Worm (Caenorhabditis elegans): ENCODE data around the gene nmr-1.

nmr-1 gene

DNA sequence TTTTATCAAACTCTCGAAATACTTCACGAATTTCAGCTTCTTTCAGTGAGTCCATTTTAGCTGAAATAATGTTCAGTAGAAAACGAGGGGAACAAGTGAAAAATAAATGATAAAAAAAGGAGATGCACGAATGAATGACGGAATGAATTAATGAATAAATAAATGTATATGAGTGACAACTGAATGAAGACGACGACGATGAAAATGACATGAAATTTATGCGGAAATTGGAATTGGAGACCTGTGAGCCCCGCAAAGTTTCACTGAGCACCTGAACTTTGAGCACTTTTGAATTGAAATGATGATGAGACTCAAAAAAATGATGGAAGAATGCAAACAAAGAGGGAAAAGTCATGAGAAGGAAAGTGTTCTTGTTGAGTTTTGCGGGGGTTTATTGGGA, 35.6 kb upstream of the nmr-1 start, which contains the start of gene cal-8:
Gene cal-8, minus strand, starts transcription at position 60 of the 400 bp plus-strand sequence.
- TF ChIP-seq attf-5 (GFP tag; optimal IDR thresholded peaks at IDR 0.05), result no peak

DNA sequence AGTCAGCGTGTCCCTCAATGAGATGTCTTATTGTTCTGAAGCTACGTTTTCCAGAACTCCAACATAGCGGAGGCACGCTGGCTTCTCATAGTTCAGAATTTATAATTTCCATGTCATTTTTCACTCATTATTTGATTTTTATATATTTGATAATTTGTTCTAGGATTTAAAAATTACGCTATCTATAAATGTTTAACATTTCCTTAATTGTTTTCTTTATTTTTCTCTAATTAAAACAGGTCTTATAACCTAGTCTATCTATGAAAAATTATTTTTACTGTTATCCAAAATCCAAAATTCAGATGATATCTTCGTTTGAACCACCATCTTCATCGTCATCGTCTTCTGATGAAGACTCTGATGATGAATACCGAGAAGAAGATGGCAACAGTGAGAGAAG, 31.9 kb upstream of the nmr-1 start, which contains the start of gene F56D1.1:
Gene F56D1.1, plus strand, starts transcription at position 301 of the 400 bp plus-strand sequence.
- TF ChIP-seq mcd-1 (GFP tag; IDR thresholded peaks at IDR 0.05) (no peak), egrh-3 (GFP tag; IDR thresholded peaks at IDR 0.05) (no peak), unc-62 (GFP tag; optimal IDR thresholded peaks at IDR 0.05) (no peak), fkh-3 (tag; optimal IDR thresholded peaks at IDR 0.05) (no peak), B0019.2 (GFP tag; conservative IDR thresholded peaks at IDR 0.05) (no peak), nhr-27 (tag; optimal IDR thresholded peaks at IDR 0.05) (no peak), K12H6.12 (tag; optimal IDR thresholded peaks at IDR 0.05) (no peak)

DNA sequence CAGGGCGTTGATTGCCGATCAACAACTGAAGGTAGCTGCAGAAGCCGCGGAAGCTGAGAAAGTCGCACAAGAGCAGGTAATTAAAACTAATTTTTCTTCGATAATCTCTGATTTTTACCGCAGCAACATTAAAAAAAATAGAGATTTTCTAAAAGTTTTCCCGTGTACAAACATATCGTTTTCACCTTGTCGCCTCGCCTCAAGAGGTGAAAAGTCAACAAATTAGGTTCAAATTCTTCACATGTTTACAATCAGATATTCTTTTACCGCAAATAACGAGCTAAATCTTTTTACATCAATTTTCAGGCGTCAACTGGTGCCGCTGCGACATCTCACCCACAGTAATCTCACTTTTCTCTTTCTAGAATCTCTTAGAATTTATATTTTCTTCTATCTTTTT, 28.5 kb upstream of the nmr-1 start, which contains the start of gene ilcr-2:
Gene ilcr-2, plus strand, starts transcription at position 301 of the 400 bp plus-strand sequence.
- TF ChIP-seq cebp-1 (GFP tag; IDR thresholded peaks at IDR 0.05), result no peak
- TF ChIP-seq cebp-1 (tag; optimal IDR thresholded peaks at IDR 0.05), result no peak

DNA sequence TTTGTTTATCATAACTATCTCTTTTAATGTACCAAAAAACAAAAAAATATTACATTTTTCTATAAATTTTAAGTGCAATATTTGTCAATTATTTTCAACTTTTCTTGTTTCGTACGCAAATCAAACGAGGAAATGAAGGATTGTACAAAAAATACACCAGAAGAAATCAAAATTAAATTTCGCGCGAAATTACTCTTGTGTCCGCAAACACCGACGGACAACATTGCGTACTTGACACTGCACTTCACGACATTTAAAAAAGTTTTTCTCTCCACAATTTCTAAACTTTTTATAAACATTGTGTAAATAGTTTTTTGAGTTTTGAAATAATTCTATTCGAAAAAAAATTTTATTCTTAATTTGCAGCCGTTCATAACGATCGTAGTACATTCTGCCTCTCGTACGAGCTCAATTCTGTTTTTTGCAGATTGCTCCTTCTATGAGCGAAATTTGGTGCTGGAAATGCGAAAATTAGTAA, 27.6 kb upstream of the nmr-1 start, which contains the start of gene mrps-16:
Gene mrps-16, plus strand, starts transcription at position 428 of the 478 bp plus-strand sequence.
- TF ChIP-seq repo-1 (tag; optimal IDR thresholded peaks at IDR 0.05) (no peak), lin-40 (tag; optimal IDR thresholded peaks at IDR 0.05) (peak; percentile 23), die-1 (tag; optimal IDR thresholded peaks at IDR 0.05) (no peak), hrde-1 (tag; optimal IDR thresholded peaks at IDR 0.05; ENCODE audit: borderline replicate concordance) (no peak), ztf-6 (GFP tag; IDR thresholded peaks at IDR 0.05) (no peak), Y95B8A.8 (GFP tag; IDR thresholded peaks at IDR 0.05) (no peak), tbp1 (GFP tag; optimal IDR thresholded peaks at IDR 0.05) (peak; percentile 25), athp-1 (tag; optimal IDR thresholded peaks at IDR 0.05) (no peak), madf-10 (tag; optimal IDR thresholded peaks at IDR 0.05) (no peak), dpff-1 (tag; optimal IDR thresholded peaks at IDR 0.05) (no peak), zfh-2 (GFP tag; conservative IDR thresholded peaks at IDR 0.05) (no peak), nfya-2 (GFP tag; IDR thresholded peaks at IDR 0.05) (no peak), aptf-3 (GFP tag; IDR thresholded peaks at IDR 0.05) (no peak), mxl-1 (tag; optimal IDR thresholded peaks at IDR 0.05) (no peak), mcd-1 (GFP tag; IDR thresholded peaks at IDR 0.05) (peak; percentile 26; the same call in 1 of the 2 replicates), lsl-1 (GFP tag; optimal IDR thresholded peaks at IDR 0.05) (peak; percentile 40), nhr-90 (tag; optimal IDR thresholded peaks at IDR 0.05) (no peak), unc-130 (GFP tag; optimal IDR thresholded peaks at IDR 0.05) (no peak), lin-35 (GFP tag; optimal IDR thresholded peaks at IDR 0.05) (peak in 2 of 3 experiments; percentile 27 to 91), rcor-1 (GFP tag; IDR thresholded peaks at IDR 0.05) (no peak), ztf-18 (tag; optimal IDR thresholded peaks at IDR 0.05) (no peak), rpc-1 (optimal IDR thresholded peaks at IDR 0.05) (no peak), rpc-1 (tag; optimal IDR thresholded peaks at IDR 0.05) (no peak), rec-8 (tag; optimal IDR thresholded peaks at IDR 0.05) (no peak), F52B5.7 (tag; optimal IDR thresholded peaks at IDR 0.05) (no peak), snpc-1.3 (tag; optimal IDR thresholded peaks at IDR 0.05; ENCODE audit: insufficient read depth) (peak; percentile 30), ceh-100 (GFP tag; IDR thresholded peaks at IDR 0.05) (no peak), nfya-1 (tag; optimal IDR thresholded peaks at IDR 0.05; ENCODE audit: borderline replicate concordance, insufficient read depth) (no peak), madf-8 (GFP tag; conservative IDR thresholded peaks at IDR 0.05) (peak; percentile 43), sdz-38 (tag; optimal IDR thresholded peaks at IDR 0.05) (no peak), egl-18 (GFP tag; IDR thresholded peaks at IDR 0.05) (no peak), dox-1 (GFP tag; IDR thresholded peaks at IDR 0.05) (no peak), F23B12.7 (tag; optimal IDR thresholded peaks at IDR 0.05; ENCODE audit: insufficient read depth) (no peak), C17E4.6 (GFP tag; IDR thresholded peaks at IDR 0.05) (no peak), madf-6 (GFP tag; IDR thresholded peaks at IDR 0.05) (peak; percentile 83)

All from whole organism, young adult.